Fruit fly (Drosophila melanogaster) whole organism, embryonic: ENCODE data around the gene CG4631.
A peak's percentile ranks its signal among the peaks of the same experiment; 100 is the strongest.

Experiments
- B-H1 ChIP-seq: fragments of 200-800 bp; sonication (Bioruptor generic); IDR thresholded peaks from 3 replicates; pipeline ENCODE4 v1.3.6; 2022; ENCODE audit warnings: missing biosample characterization, missing genetic modification characterization
- C15 ChIP-seq: fragments of 200-800 bp; sonication (Bioruptor generic); IDR thresholded peaks from 3 replicates; pipeline ENCODE4 v1.3.6; 2022; ENCODE audit warnings: missing biosample characterization, missing genetic modification characterization
- CG10431 ChIP-seq: fragments of 200-800 bp; sonication (Bioruptor generic); optimal IDR thresholded peaks from 3 replicates; lab custom pipeline; 2018; ENCODE audit warnings: missing biosample characterization, mild to moderate bottlenecking, missing genetic modification characterization
- CG11695 ChIP-seq: fragments of 200-800 bp; sonication (Bioruptor generic); IDR thresholded peaks from 3 replicates; pipeline ENCODE4 v1.3.6; 2022; ENCODE audit warnings: missing biosample characterization, missing genetic modification characterization
- CG12659 ChIP-seq: fragments of 200-800 bp; sonication (Bioruptor generic); optimal IDR thresholded peaks from 3 replicates; lab custom pipeline; 2017; ENCODE audit warnings: mild to moderate bottlenecking, missing biosample characterization, missing genetic modification reagents, missing genetic modification characterization
- CG15269 ChIP-seq: fragments of 200-800 bp; sonication (Bioruptor generic); optimal IDR thresholded peaks from 2 replicates; lab custom pipeline; 2018; ENCODE audit warnings: missing biosample characterization, mild to moderate bottlenecking, missing genetic modification characterization, moderate library complexity
- CG1602 ChIP-seq: fragments of 200-800 bp; sonication (Bioruptor generic); optimal IDR thresholded peaks from 3 replicates; lab custom pipeline; 2016; ENCODE audit warnings: missing biosample characterization, missing genetic modification characterization
- CG18599 ChIP-seq: fragments of 200-800 bp; sonication (Bioruptor generic); optimal IDR thresholded peaks from 3 replicates; lab custom pipeline; 2017; ENCODE audit warnings: missing biosample characterization, missing genetic modification characterization, mild to moderate bottlenecking, moderate library complexity, missing genetic modification reagents
- CG2678 ChIP-seq: fragments of 200-800 bp; sonication (Bioruptor generic); optimal IDR thresholded peaks from 3 replicates; lab custom pipeline; 2019; ENCODE audit warnings: missing biosample characterization, mild to moderate bottlenecking, missing genetic modification characterization, moderate library complexity
- CG2889 ChIP-seq: fragments of 200-800 bp; sonication (Bioruptor generic); IDR thresholded peaks from 3 replicates; pipeline ENCODE4 v1.3.6; 2022; ENCODE audit warnings: missing biosample characterization, missing genetic modification characterization
- CG30020 ChIP-seq: fragments of 200-800 bp; optimal IDR thresholded peaks from 2 replicates; lab custom pipeline; 2019; ENCODE audit warnings: missing biosample characterization, mild to moderate bottlenecking, missing genetic modification characterization, moderate library complexity
- CG34422 ChIP-seq: fragments of 200-800 bp; sonication (Bioruptor generic); IDR thresholded peaks from 3 replicates; pipeline ENCODE4 v1.3.6; 2022; ENCODE audit warnings: missing biosample characterization, missing genetic modification characterization
- CG4424 ChIP-seq: fragments of 200-800 bp; sonication (Bioruptor generic); optimal IDR thresholded peaks from 3 replicates; lab custom pipeline; 2016; ENCODE audit warnings: missing biosample characterization, missing genetic modification characterization
- CG4707 ChIP-seq: fragments of 200-800 bp; sonication (Bioruptor generic); optimal IDR thresholded peaks from 2 replicates; lab custom pipeline; 2018; ENCODE audit warnings: missing biosample characterization, mild to moderate bottlenecking, missing genetic modification characterization, moderate library complexity
- CG6254 ChIP-seq: fragments of 200-800 bp; sonication (Bioruptor generic); optimal IDR thresholded peaks from 3 replicates; lab custom pipeline; 2017; ENCODE audit warnings: mild to moderate bottlenecking, missing biosample characterization, missing genetic modification reagents, missing genetic modification characterization
- CG7928 ChIP-seq: fragments of 200-800 bp; sonication (Bioruptor generic); optimal IDR thresholded peaks from 2 replicates; lab custom pipeline; 2017; ENCODE audit warnings: missing biosample characterization, mild to moderate bottlenecking, missing genetic modification characterization
- CG8765 ChIP-seq: fragments of 200-800 bp; sonication (Bioruptor generic); IDR thresholded peaks from 2 replicates; pipeline ENCODE4 v1.3.6; 2022; ENCODE audit warnings: missing biosample characterization, missing genetic modification characterization
- CG9932 ChIP-seq: fragments of 200-800 bp; sonication (Bioruptor generic); IDR thresholded peaks from 2 replicates; pipeline ENCODE4 v1.3.6; 2022; ENCODE audit warnings: missing biosample characterization, missing genetic modification characterization
- CkIIα-i1 ChIP-seq: fragments of 200-800 bp; sonication (Bioruptor generic); IDR thresholded peaks from 2 replicates; pipeline ENCODE4 v1.3.6; 2022; ENCODE audit warnings: missing biosample characterization, missing genetic modification characterization
- Dip2 ChIP-seq: fragments of 200-800 bp; sonication (Bioruptor generic); IDR thresholded peaks from 2 replicates; pipeline ENCODE4 v1.3.6; 2022; ENCODE audit warnings: missing biosample characterization, missing genetic modification characterization
- Drgx ChIP-seq: fragments of 200-800 bp; sonication (Bioruptor generic); IDR thresholded peaks from 2 replicates; pipeline ENCODE4 v1.3.6; 2022; ENCODE audit warnings: missing biosample characterization, missing genetic modification characterization
- Eip74EF ChIP-seq, 2 experiments: fragments of 200-800 bp in 1 of 2; fragments of >200 bp in 1 of 2; sonication (Bioruptor generic) in 1 of 2; optimal IDR thresholded peaks; 2 replicates each; lab custom pipeline; 2017 to 2019; ENCODE audit warnings: missing biosample characterization in 2 of 2, missing genetic modification characterization in 2 of 2, mild to moderate bottlenecking in 1 of 2, moderate library complexity in 1 of 2
- Ets65A ChIP-seq: fragments of 200-800 bp; sonication (Bioruptor generic); peaks from one replicate; lab custom pipeline; 2016; ENCODE audit warnings: missing biosample characterization, missing genetic modification characterization
- Lhr ChIP-seq: fragments of 200-800 bp; sonication (Bioruptor generic); optimal IDR thresholded peaks from 3 replicates; lab custom pipeline; 2017; ENCODE audit warnings: mild to moderate bottlenecking, missing biosample characterization, missing genetic modification reagents, missing genetic modification characterization
- Lim3 ChIP-seq: fragments of 200-800 bp; sonication (Bioruptor generic); IDR thresholded peaks from 2 replicates; pipeline ENCODE4 v1.3.6; 2022; ENCODE audit warnings: missing biosample characterization, missing genetic modification characterization
- Mad ChIP-seq: fragments of 200-800 bp; sonication (Bioruptor generic); optimal IDR thresholded peaks from 2 replicates; lab custom pipeline; 2016; ENCODE audit warnings: missing biosample characterization, missing genetic modification characterization
- Med ChIP-seq: fragments of 200-800 bp; sonication (Bioruptor generic); peaks from one replicate; lab custom pipeline; 2016; ENCODE audit warnings: missing biosample characterization, missing genetic modification characterization, mild to moderate bottlenecking, inconsistent platforms, moderate library complexity
- Rfx ChIP-seq: fragments of 200-800 bp; sonication (Bioruptor generic); IDR thresholded peaks from 2 replicates; pipeline ENCODE4 v1.3.6; 2022; ENCODE audit warnings: missing biosample characterization, missing genetic modification characterization
- Rx ChIP-seq: fragments of 200-800 bp; sonication (Bioruptor generic); IDR thresholded peaks from 2 replicates; pipeline ENCODE4 v1.3.6; 2022; ENCODE audit warnings: missing biosample characterization, missing genetic modification characterization
- Sox100B ChIP-seq: fragments of 200-800 bp; sonication (Bioruptor generic); optimal IDR thresholded peaks from 3 replicates; lab custom pipeline; 2018; ENCODE audit warnings: missing biosample characterization, mild to moderate bottlenecking, missing genetic modification characterization
- Taf1 ChIP-seq: fragments of 200-800 bp; sonication (Bioruptor generic); IDR thresholded peaks from 2 replicates; pipeline ENCODE4 v1.3.6; 2022; ENCODE audit warnings: missing biosample characterization, missing genetic modification characterization
- Usf ChIP-seq: fragments of 200-800 bp; sonication (Bioruptor generic); optimal IDR thresholded peaks from 2 replicates; lab custom pipeline; 2017; ENCODE audit warnings: missing genotype, missing biosample characterization, missing genetic modification characterization
- bsh ChIP-seq, 2 experiments: fragments of 200-800 bp; sonication (Bioruptor generic); optimal IDR thresholded peaks; 2 replicates each; lab custom pipeline; 2017 to 2018; ENCODE audit warnings: mild to moderate bottlenecking in 2 of 2, missing biosample characterization in 2 of 2, missing genetic modification characterization in 2 of 2, moderate library complexity in 1 of 2
- dmrt99B ChIP-seq: fragments of 200-800 bp; sonication (Bioruptor generic); optimal IDR thresholded peaks from 2 replicates; lab custom pipeline; 2018; ENCODE audit warnings: missing biosample characterization, mild to moderate bottlenecking, missing genetic modification characterization, moderate library complexity
- gem ChIP-seq: fragments of 200-800 bp; sonication (Bioruptor generic); optimal IDR thresholded peaks from 2 replicates; lab custom pipeline; 2019; ENCODE audit warnings: missing biosample characterization, mild to moderate bottlenecking, missing genetic modification characterization, moderate library complexity
- grau ChIP-seq: fragments of 200-800 bp; optimal IDR thresholded peaks from 3 replicates; lab custom pipeline; 2019; ENCODE audit warnings: missing biosample characterization, mild to moderate bottlenecking, missing genetic modification characterization, moderate library complexity
- hb ChIP-seq: fragments of 200-800 bp; sonication (Bioruptor generic); IDR thresholded peaks from 3 replicates; pipeline ENCODE4 v1.3.6; 2022; ENCODE audit warnings: missing biosample characterization, missing genetic modification characterization; ENCODE audit not compliant: partially characterized antibody
- inv ChIP-seq: fragments of 200-800 bp; sonication (Bioruptor generic); IDR thresholded peaks from 2 replicates; pipeline ENCODE4 v1.3.6; 2022; ENCODE audit warnings: missing biosample characterization, missing genetic modification characterization; ENCODE audit not compliant: partially characterized antibody
- jing ChIP-seq: fragments of 200-800 bp; sonication (Bioruptor generic); optimal IDR thresholded peaks from 2 replicates; lab custom pipeline; 2018; ENCODE audit warnings: missing biosample characterization, mild to moderate bottlenecking, missing genetic modification characterization
- lola ChIP-seq, 3 experiments: fragments of >200 bp in 2 of 3; fragments of 200-800 bp in 1 of 3; sonication (Bioruptor generic) in 1 of 3; optimal IDR thresholded peaks; 2 replicates each; lab custom pipeline; 2017 to 2019; ENCODE audit warnings: missing biosample characterization in 3 of 3, missing genetic modification characterization in 3 of 3, mild to moderate bottlenecking in 1 of 3, moderate library complexity in 1 of 3
- mirr ChIP-seq: fragments of 200-800 bp; sonication (Bioruptor generic); optimal IDR thresholded peaks from 3 replicates; lab custom pipeline; 2018; ENCODE audit warnings: missing biosample characterization, mild to moderate bottlenecking, missing genetic modification characterization
- pan ChIP-seq, 4 experiments: fragments of >200 bp in 3 of 4; fragments of 200-800 bp in 1 of 4; sonication (Bioruptor generic) in 1 of 4; optimal IDR thresholded peaks in 3 of 4; IDR thresholded peaks in 1 of 4; 2 replicates each; pipeline versions ENCODE4 v1.3.6 to Lab custom; 2017 to 2022; ENCODE audit warnings: missing biosample characterization in 2 of 4, missing genetic modification characterization in 2 of 4, mixed read lengths in 1 of 4
- schlank ChIP-seq: fragments of 200-800 bp; sonication (Bioruptor generic); optimal IDR thresholded peaks from 2 replicates; lab custom pipeline; 2018; ENCODE audit warnings: missing biosample characterization, mild to moderate bottlenecking, missing genetic modification characterization
- scrt ChIP-seq: fragments of 200-800 bp; sonication (Bioruptor generic); optimal IDR thresholded peaks from 2 replicates; lab custom pipeline; 2018; ENCODE audit warnings: missing biosample characterization, mild to moderate bottlenecking, missing genetic modification characterization, moderate library complexity
- sim ChIP-seq: fragments of 200-800 bp; sonication (Bioruptor generic); IDR thresholded peaks from 2 replicates; pipeline ENCODE4 v1.3.6; 2022; ENCODE audit warnings: missing biosample characterization, missing genetic modification characterization
- tgo ChIP-seq: fragments of 200-800 bp; sonication (Bioruptor generic); IDR thresholded peaks from 3 replicates; pipeline ENCODE4 v1.3.6; 2022; ENCODE audit warnings: missing biosample characterization, missing genetic modification characterization
- tio ChIP-seq: fragments of 200-800 bp; sonication (Bioruptor generic); optimal IDR thresholded peaks from 2 replicates; lab custom pipeline; 2017; ENCODE audit warnings: missing biosample characterization, missing genetic modification characterization, inconsistent platforms
- tll ChIP-seq, 2 experiments: fragments of 200-800 bp in 1 of 2; fragments of >200 bp in 1 of 2; sonication (Bioruptor generic) in 1 of 2; optimal IDR thresholded peaks; 2 replicates each; lab custom pipeline; 2017 to 2019; ENCODE audit warnings: missing biosample characterization in 2 of 2, missing genetic modification characterization in 2 of 2, mild to moderate bottlenecking in 1 of 2, moderate library complexity in 1 of 2
- ttk ChIP-seq: fragments of 200-800 bp; sonication (Bioruptor generic); IDR thresholded peaks from 2 replicates; pipeline ENCODE4 v2.1.2; 2022; ENCODE audit warnings: missing biosample characterization, missing genetic modification characterization
- tup ChIP-seq: fragments of 200-800 bp; sonication (Bioruptor generic); optimal IDR thresholded peaks from 2 replicates; lab custom pipeline; 2016; ENCODE audit warnings: missing biosample characterization, mild to moderate bottlenecking, missing genetic modification characterization, moderate library complexity

CG4631 gene

DNA sequence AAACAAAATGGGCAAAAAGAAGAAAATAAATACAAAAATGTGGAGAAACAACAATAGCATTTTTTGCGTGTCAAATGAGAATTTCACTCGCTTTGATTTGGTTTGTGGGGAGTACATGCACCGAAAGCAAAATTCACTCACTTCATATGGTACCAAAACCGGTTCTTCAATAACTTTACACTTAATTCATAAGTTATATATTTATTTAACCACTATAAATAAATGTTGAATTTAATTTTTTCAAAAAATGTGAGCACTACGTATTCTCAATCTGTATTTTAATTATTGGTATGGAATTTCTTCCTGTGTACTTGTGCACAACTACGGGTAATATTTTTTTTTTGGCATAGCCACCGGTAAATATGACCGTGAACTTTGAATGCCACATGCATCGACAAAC, 22.0 kb downstream of the CG4631 start (continued):
- TF ChIP-seq inv (GFP tag; lab: Robert Waterston, UW) = no peak
- no peak for TF ChIP-seq C15 (GFP tag; lab: Robert Waterston, UW)
- no peak for TF ChIP-seq CG10431 (GFP tag; lab: Kevin White, UChicago)
- no peak for TF ChIP-seq Lhr (GFP tag; lab: Kevin White, UChicago)
- no peak for TF ChIP-seq CkIIα-i1 (GFP tag; lab: Robert Waterston, UW)
- peak; percentile 54 for TF ChIP-seq gem (tag; lab: Kevin White, UChicago)
- 0 out of 3 replicates have a peak, but pooled peaks have one; percentile 20 for TF ChIP-seq CG34422 (GFP tag; lab: Robert Waterston, UW)
- no peak for TF ChIP-seq sim (GFP tag; lab: Robert Waterston, UW)
- no peak for TF ChIP-seq Dip2 (GFP tag; lab: Robert Waterston, UW)
- TF ChIP-seq lola (GFP tag; optimal IDR thresholded peaks at IDR 0.05; lab: Kevin White, UChicago) = no peak
- TF ChIP-seq CG2678 = peak; percentile 9
- TF ChIP-seq CG18599 (GFP tag; lab: Kevin White, UChicago) = peak; percentile 6
- no peak for TF ChIP-seq Ets65A (GFP tag; lab: Kevin White, UChicago)
- no peak for TF ChIP-seq pan (optimal IDR thresholded peaks at IDR 0.05; lab: Kevin White, UChicago)
- TF ChIP-seq pan (GFP tag; optimal IDR thresholded peaks at IDR 0.05 in 1 of 2, IDR thresholded peaks at IDR 0.05 in 1 of 2) = peak in 1 of 2 experiments; percentile 23
- TF ChIP-seq CG11695 (GFP tag; lab: Robert Waterston, UW) = no peak
- no peak for TF ChIP-seq ttk (GFP tag; lab: Robert Waterston, UW)
- TF ChIP-seq tio = no peak
- TF ChIP-seq jing (GFP tag; lab: Kevin White, UChicago) = no peak
- TF ChIP-seq dmrt99B (tag; lab: Kevin White, UChicago) = peak; percentile 28
- no peak for TF ChIP-seq CG1602 (GFP tag; lab: Kevin White, UChicago)
- no peak for TF ChIP-seq tup
- TF ChIP-seq Med (GFP tag; lab: Kevin White, UChicago) = no peak
- no peak for TF ChIP-seq CG30020 (tag; lab: Kevin White, UChicago)
- TF ChIP-seq Taf1 (GFP tag; lab: Robert Waterston, UW) = no peak
- TF ChIP-seq mirr (GFP tag; lab: Kevin White, UChicago) = no peak
- TF ChIP-seq Drgx (GFP tag; lab: Robert Waterston, UW) = peak; percentile 44
- TF ChIP-seq tgo = no peak
- TF ChIP-seq tll (GFP tag; optimal IDR thresholded peaks at IDR 0.05; lab: Kevin White, UChicago) = no peak
- TF ChIP-seq Usf (GFP tag; lab: Kevin White, UChicago) = no peak
- TF ChIP-seq Rfx = no peak
- no peak for TF ChIP-seq CG8765
- TF ChIP-seq Rx (GFP tag; lab: Robert Waterston, UW) = no peak
- no peak for TF ChIP-seq CG6254 (GFP tag; lab: Kevin White, UChicago)
- TF ChIP-seq schlank = no peak
- TF ChIP-seq CG4707 (GFP tag; lab: Kevin White, UChicago) = no peak
- TF ChIP-seq CG7928 (GFP tag; lab: Kevin White, UChicago) = no peak
- no peak for TF ChIP-seq CG12659 (GFP tag; lab: Kevin White, UChicago)
- peak; percentile 11 for TF ChIP-seq grau
- TF ChIP-seq Lim3 = no peak
- TF ChIP-seq Eip74EF (GFP tag; optimal IDR thresholded peaks at IDR 0.05; lab: Kevin White, UChicago) = no peak
- TF ChIP-seq hb = no peak
- peak; percentile 7 for TF ChIP-seq CG4424 (GFP tag; lab: Kevin White, UChicago)
- TF ChIP-seq CG15269 (tag; lab: Kevin White, UChicago) = peak; percentile 4
- TF ChIP-seq CG2889 (GFP tag; lab: Robert Waterston, UW) = 0 out of 3 replicates have a peak, but pooled peaks have one; percentile 7
- no peak for TF ChIP-seq scrt (GFP tag; lab: Kevin White, UChicago)
- TF ChIP-seq CG9932 (GFP tag; lab: Robert Waterston, UW) = no peak
- no peak for TF ChIP-seq B-H1 (GFP tag; lab: Robert Waterston, UW)
- TF ChIP-seq Sox100B (GFP tag; lab: Kevin White, UChicago) = peak; percentile 15
- TF ChIP-seq Mad = no peak
- TF ChIP-seq bsh (GFP tag; optimal IDR thresholded peaks at IDR 0.05; lab: Kevin White, UChicago) = peak in 1 of 2 experiments; percentile 0
